Fruit fly (Drosophila melanogaster) whole organism, embryonic: ENCODE measurements around the gene alphaKap4.

Source experiments
- Aef1 ChIP-seq: fragments of 200-800 bp; sonication (Bioruptor generic); IDR thresholded peaks from 3 replicates; pipeline ENCODE4 v1.3.6; 2022; ENCODE audit warnings: missing biosample characterization, missing genetic modification characterization
- Antp ChIP-seq: fragments of 200-800 bp; sonication (Bioruptor generic); optimal IDR thresholded peaks from 3 replicates; lab custom pipeline; 2016; ENCODE audit warnings: missing biosample characterization, missing genetic modification characterization
- CG11247 ChIP-seq: fragments of 200-800 bp; sonication (Bioruptor generic); IDR thresholded peaks from 2 replicates; pipeline ENCODE4 v1.3.6; 2022; ENCODE audit warnings: missing biosample characterization, missing genetic modification characterization
- CG11504 ChIP-seq: fragments of 200-800 bp; sonication (Bioruptor generic); optimal IDR thresholded peaks from 3 replicates; lab custom pipeline; 2019; ENCODE audit warnings: missing biosample characterization, mild to moderate bottlenecking, missing genetic modification characterization, moderate library complexity
- CG14050 ChIP-seq: fragments of 200-800 bp; sonication (Bioruptor generic); IDR thresholded peaks from 3 replicates; pipeline ENCODE4 v1.3.6; 2022; ENCODE audit warnings: missing biosample characterization, missing genetic modification characterization
- CG16815 ChIP-seq: fragments of 200-800 bp; sonication (Bioruptor generic); optimal IDR thresholded peaks from 3 replicates; lab custom pipeline; 2017; ENCODE audit warnings: missing biosample characterization, mild to moderate bottlenecking, missing genetic modification characterization
- CG17186 ChIP-seq: fragments of 200-800 bp; sonication (Bioruptor generic); optimal IDR thresholded peaks from 3 replicates; lab custom pipeline; 2017; ENCODE audit warnings: missing biosample characterization, missing genetic modification reagents, missing genetic modification characterization
- CG17829 ChIP-seq: fragments of 200-800 bp; optimal IDR thresholded peaks from 2 replicates; lab custom pipeline; 2019; ENCODE audit warnings: missing biosample characterization, mild to moderate bottlenecking, missing genetic modification characterization, moderate library complexity
- CG1792 ChIP-seq: fragments of 200-800 bp; sonication (Bioruptor generic); optimal IDR thresholded peaks from 2 replicates; lab custom pipeline; 2016; ENCODE audit warnings: missing biosample characterization, missing genetic modification characterization
- CG18476 ChIP-seq: fragments of 200-800 bp; sonication (Bioruptor generic); optimal IDR thresholded peaks from 2 replicates; lab custom pipeline; 2016; ENCODE audit warnings: missing biosample characterization, mild to moderate bottlenecking, missing genetic modification characterization
- CG2678 ChIP-seq: fragments of 200-800 bp; sonication (Bioruptor generic); optimal IDR thresholded peaks from 3 replicates; lab custom pipeline; 2019; ENCODE audit warnings: missing biosample characterization, mild to moderate bottlenecking, missing genetic modification characterization, moderate library complexity
- CG30020 ChIP-seq: fragments of 200-800 bp; optimal IDR thresholded peaks from 2 replicates; lab custom pipeline; 2019; ENCODE audit warnings: missing biosample characterization, mild to moderate bottlenecking, missing genetic modification characterization, moderate library complexity
- CG31365 ChIP-seq: fragments of 200-800 bp; sonication (Bioruptor generic); optimal IDR thresholded peaks from 2 replicates; lab custom pipeline; 2018; ENCODE audit warnings: missing biosample characterization, mild to moderate bottlenecking, missing genetic modification characterization
- CG32767 ChIP-seq: fragments of 200-800 bp; sonication (Bioruptor generic); IDR thresholded peaks from 2 replicates; pipeline ENCODE4 v1.3.6; 2022; ENCODE audit warnings: missing biosample characterization, missing genetic modification characterization
- CG33557 ChIP-seq: fragments of 200-800 bp; sonication (Bioruptor generic); optimal IDR thresholded peaks from 2 replicates; lab custom pipeline; 2019; ENCODE audit warnings: missing biosample characterization, mild to moderate bottlenecking, missing genetic modification characterization, moderate library complexity
- CG34422 ChIP-seq: fragments of 200-800 bp; sonication (Bioruptor generic); IDR thresholded peaks from 3 replicates; pipeline ENCODE4 v1.3.6; 2022; ENCODE audit warnings: missing biosample characterization, missing genetic modification characterization
- CG4854 ChIP-seq: fragments of 200-800 bp; sonication (Bioruptor generic); optimal IDR thresholded peaks from 2 replicates; lab custom pipeline; 2016; ENCODE audit warnings: missing biosample characterization, missing genetic modification characterization, inconsistent platforms
- CG5953 ChIP-seq: fragments of 200-800 bp; sonication (Bioruptor generic); IDR thresholded peaks from 2 replicates; pipeline ENCODE4 v1.3.6; 2022; ENCODE audit warnings: missing biosample characterization, missing genetic modification characterization
- CG6683 ChIP-seq: fragments of 200-800 bp; sonication (Bioruptor generic); optimal IDR thresholded peaks from 2 replicates; lab custom pipeline; 2017; ENCODE audit warnings: missing biosample characterization, mild to moderate bottlenecking, missing genetic modification characterization, missing genetic modification reagents
- CG9797 ChIP-seq: fragments of 200-800 bp; sonication (Bioruptor generic); optimal IDR thresholded peaks from 3 replicates; lab custom pipeline; 2018; ENCODE audit warnings: missing biosample characterization, mild to moderate bottlenecking, missing genetic modification characterization
- CG9817 ChIP-seq: fragments of 200-800 bp; sonication (Bioruptor generic); optimal IDR thresholded peaks from 2 replicates; lab custom pipeline; 2018; ENCODE audit warnings: missing biosample characterization, mild to moderate bottlenecking, missing genetic modification characterization, moderate library complexity
- CG9876 ChIP-seq: fragments of 200-800 bp; sonication (Bioruptor generic); optimal IDR thresholded peaks from 2 replicates; lab custom pipeline; 2016; ENCODE audit warnings: missing biosample characterization, missing genetic modification characterization
- CTCF ChIP-seq: fragments of 200-800 bp; sonication (Bioruptor generic); optimal IDR thresholded peaks from 2 replicates; lab custom pipeline; 2017; ENCODE audit warnings: missing biosample characterization, mild to moderate bottlenecking, missing genetic modification characterization, moderate library complexity
- ERR ChIP-seq: fragments of 200-800 bp; sonication (Bioruptor generic); optimal IDR thresholded peaks from 2 replicates; lab custom pipeline; 2016; ENCODE audit warnings: missing biosample characterization, missing genetic modification characterization
- Hey ChIP-seq: fragments of 200-800 bp; sonication (Bioruptor generic); optimal IDR thresholded peaks from 3 replicates; lab custom pipeline; 2018; ENCODE audit warnings: missing biosample characterization, mild to moderate bottlenecking, missing genetic modification characterization
- Jarid2 ChIP-seq: fragments of 200-800 bp; sonication (Bioruptor generic); optimal IDR thresholded peaks from 3 replicates; lab custom pipeline; 2017; ENCODE audit warnings: mild to moderate bottlenecking, missing biosample characterization, missing genetic modification reagents, missing genetic modification characterization
- Nf-YB ChIP-seq: fragments of 200-800 bp; sonication (Bioruptor generic); optimal IDR thresholded peaks from 3 replicates; lab custom pipeline; 2019; ENCODE audit warnings: missing biosample characterization, mild to moderate bottlenecking, missing genetic modification characterization, moderate library complexity
- Sry-δ ChIP-seq: fragments of 200-800 bp; sonication (Bioruptor generic); optimal IDR thresholded peaks from 2 replicates; lab custom pipeline; 2016; ENCODE audit warnings: missing biosample characterization, missing genetic modification characterization
- TFAM ChIP-seq: fragments of 200-800 bp; sonication (Bioruptor generic); optimal IDR thresholded peaks from 2 replicates; lab custom pipeline; 2017; ENCODE audit warnings: missing biosample characterization, missing genetic modification characterization, inconsistent platforms
- Trl ChIP-seq, 3 experiments: fragments of >200 bp in 2 of 3; fragments of 200-800 bp in 1 of 3; sonication (Bioruptor generic) in 1 of 3; optimal IDR thresholded peaks; 2 replicates in 1 of 3; 3 replicates in 2 of 3; lab custom pipeline; 2016 to 2017; ENCODE audit warnings: missing biosample characterization in 1 of 3, missing genetic modification characterization in 1 of 3
- Xrp1 ChIP-seq: fragments of 200-800 bp; sonication (Bioruptor generic); IDR thresholded peaks from 2 replicates; pipeline ENCODE4 v1.3.6; 2022; ENCODE audit warnings: missing biosample characterization, missing genetic modification characterization
- bbx ChIP-seq: fragments of 200-800 bp; sonication (Bioruptor generic); IDR thresholded peaks from 2 replicates; pipeline ENCODE4 v1.3.6; 2022; ENCODE audit warnings: missing biosample characterization, missing genetic modification characterization; ENCODE audit not compliant: partially characterized antibody
- br ChIP-seq: fragments of >200 bp; optimal IDR thresholded peaks from 2 replicates; lab custom pipeline; 2017
- btn ChIP-seq: fragments of 200-800 bp; sonication (Bioruptor generic); optimal IDR thresholded peaks from 2 replicates; lab custom pipeline; 2016; ENCODE audit warnings: missing biosample characterization, missing genetic modification characterization
- corto ChIP-seq: fragments of 200-800 bp; sonication (Bioruptor generic); optimal IDR thresholded peaks from 2 replicates; lab custom pipeline; 2016; ENCODE audit warnings: missing biosample characterization, mild to moderate bottlenecking, missing genetic modification characterization, moderate library complexity
- en ChIP-seq: fragments of 200-800 bp; sonication (Bioruptor generic); optimal IDR thresholded peaks from 2 replicates; lab custom pipeline; 2016; ENCODE audit warnings: missing biosample characterization, missing genetic modification characterization
- fu2 ChIP-seq: fragments of 200-800 bp; sonication (Bioruptor generic); optimal IDR thresholded peaks from 2 replicates; lab custom pipeline; 2016; ENCODE audit warnings: missing biosample characterization, missing genetic modification characterization
- grn ChIP-seq: fragments of 200-800 bp; sonication (Bioruptor generic); optimal IDR thresholded peaks from 3 replicates; lab custom pipeline; 2017; ENCODE audit warnings: missing biosample characterization, missing genetic modification characterization
- h ChIP-seq: fragments of >200 bp; optimal IDR thresholded peaks from 2 replicates; lab custom pipeline; 2017
- jumu ChIP-seq: fragments of 200-800 bp; sonication (Bioruptor generic); optimal IDR thresholded peaks from 3 replicates; lab custom pipeline; 2016; ENCODE audit warnings: missing biosample characterization, missing genetic modification characterization
- kni ChIP-seq: fragments of 200-800 bp; sonication (Bioruptor generic); optimal IDR thresholded peaks from 3 replicates; lab custom pipeline; 2017; ENCODE audit warnings: mild to moderate bottlenecking, missing biosample characterization, missing genetic modification reagents, missing genetic modification characterization
- lov ChIP-seq, 2 experiments: fragments of 200-800 bp in 1 of 2; fragments of >200 bp in 1 of 2; sonication (Bioruptor generic) in 1 of 2; IDR thresholded peaks in 1 of 2; optimal IDR thresholded peaks in 1 of 2; 2 replicates in 1 of 2; 3 replicates in 1 of 2; pipeline versions ENCODE4 v1.3.6 to Lab custom; 2017 to 2022; ENCODE audit warnings: missing biosample characterization in 1 of 2, missing genetic modification characterization in 1 of 2
- maf-S ChIP-seq: fragments of 200-800 bp; sonication (Bioruptor generic); optimal IDR thresholded peaks from 2 replicates; lab custom pipeline; 2016; ENCODE audit warnings: missing biosample characterization, missing genetic modification characterization
- nom ChIP-seq: fragments of 200-800 bp; sonication (Bioruptor generic); optimal IDR thresholded peaks from 2 replicates; lab custom pipeline; 2017; ENCODE audit warnings: missing biosample characterization, missing genetic modification characterization, mild to moderate bottlenecking, moderate library complexity, missing genetic modification reagents
- pfk ChIP-seq: fragments of 200-800 bp; sonication (Bioruptor generic); optimal IDR thresholded peaks from 2 replicates; lab custom pipeline; 2018; ENCODE audit warnings: missing biosample characterization, mild to moderate bottlenecking, missing genetic modification characterization, moderate library complexity
- pita ChIP-seq: fragments of 200-800 bp; sonication (Bioruptor generic); optimal IDR thresholded peaks from 2 replicates; lab custom pipeline; 2017; ENCODE audit warnings: missing biosample characterization, mild to moderate bottlenecking, missing genetic modification characterization
- rib ChIP-seq: fragments of 200-800 bp; sonication (Bioruptor generic); IDR thresholded peaks from 2 replicates; pipeline ENCODE4 v1.3.6; 2022; ENCODE audit warnings: missing biosample characterization, missing genetic modification characterization
- scrt ChIP-seq: fragments of 200-800 bp; sonication (Bioruptor generic); optimal IDR thresholded peaks from 2 replicates; lab custom pipeline; 2018; ENCODE audit warnings: missing biosample characterization, mild to moderate bottlenecking, missing genetic modification characterization, moderate library complexity
- shn ChIP-seq: fragments of 200-800 bp; sonication (Bioruptor generic); optimal IDR thresholded peaks from 3 replicates; lab custom pipeline; 2016; ENCODE audit warnings: missing biosample characterization, missing genetic modification characterization
- sob ChIP-seq: fragments of 200-800 bp; sonication (Bioruptor generic); IDR thresholded peaks from 2 replicates; pipeline ENCODE4 v1.3.6; 2022; ENCODE audit warnings: missing biosample characterization, missing genetic modification characterization
- stc ChIP-seq: fragments of 200-800 bp; sonication (Bioruptor generic); IDR thresholded peaks from 2 replicates; pipeline ENCODE4 v1.3.6; 2022; ENCODE audit warnings: missing biosample characterization, missing genetic modification characterization

The alphaKap4 gene

dm6 chr3L:5993701-5994499 is 16.9 kb downstream of the alphaKap4 start (continued):
- TF ChIP-seq corto (GFP tag; lab: Kevin White, UChicago) (no peak), pfk (no peak), bbx (GFP tag; lab: Robert Waterston, UW) (no peak), scrt (GFP tag; lab: Kevin White, UChicago) (no peak), Sry-δ (GFP tag; lab: Kevin White, UChicago) (no peak), TFAM (GFP tag; lab: Kevin White, UChicago) (no peak), CG17829 (tag; lab: Kevin White, UChicago) (peak; percentile 62), Trl (optimal IDR thresholded peaks at IDR 0.05; lab: Kevin White, UChicago) (no peak), Trl (GFP tag; optimal IDR thresholded peaks at IDR 0.05; lab: Kevin White, UChicago) (no peak), h (lab: Kevin White, UChicago) (no peak), en (GFP tag; lab: Kevin White, UChicago) (no peak), lov (optimal IDR thresholded peaks at IDR 0.05; lab: Kevin White, UChicago) (no peak), lov (GFP tag; IDR thresholded peaks at IDR 0.05; lab: Robert Waterston, UW) (no peak), CG1792 (GFP tag; lab: Kevin White, UChicago) (no peak), Aef1 (no peak), stc (GFP tag; lab: Robert Waterston, UW) (no peak), CG17186 (GFP tag; lab: Kevin White, UChicago) (no peak), grn (GFP tag; lab: Kevin White, UChicago) (no peak), kni (GFP tag; lab: Kevin White, UChicago) (no peak), br (lab: Kevin White, UChicago) (no peak), pita (GFP tag; lab: Kevin White, UChicago) (no peak), ERR (GFP tag; lab: Kevin White, UChicago) (no peak), CG16815 (GFP tag; lab: Kevin White, UChicago) (no peak), CG4854 (GFP tag; lab: Kevin White, UChicago) (no peak), CG11504 (tag; lab: Kevin White, UChicago) (peak; percentile 27), CG9797 (GFP tag; lab: Kevin White, UChicago) (no peak), CG33557 (GFP tag; lab: Kevin White, UChicago) (peak; percentile 0), CG11247 (GFP tag; lab: Robert Waterston, UW) (no peak), maf-S (no peak), jumu (GFP tag; lab: Kevin White, UChicago) (no peak), btn (GFP tag; lab: Kevin White, UChicago) (no peak), CG32767 (GFP tag; lab: Robert Waterston, UW) (no peak), CG31365 (no peak), shn (no peak), CG34422 (GFP tag; lab: Robert Waterston, UW) (no peak), Nf-YB (GFP tag; lab: Kevin White, UChicago) (no peak), CTCF (no peak), nom (GFP tag; lab: Kevin White, UChicago) (no peak), Jarid2 (GFP tag; lab: Kevin White, UChicago) (no peak), CG5953 (GFP tag; lab: Robert Waterston, UW) (no peak), CG18476 (GFP tag; lab: Kevin White, UChicago) (no peak), rib (no peak), CG6683 (GFP tag; lab: Kevin White, UChicago) (no peak), sob (GFP tag; lab: Robert Waterston, UW) (no peak), Xrp1 (GFP tag; lab: Robert Waterston, UW) (peak; percentile 72), Antp (no peak), CG9876 (GFP tag; lab: Kevin White, UChicago) (no peak), CG30020 (tag; lab: Kevin White, UChicago) (no peak), Hey (tag; lab: Kevin White, UChicago) (no peak), CG14050 (no peak), fu2 (no peak), CG2678 (tag; lab: Kevin White, UChicago) (peak; percentile 43), CG9817 (no peak)
